Worm (Caenorhabditis elegans): ENCODE measurements around the gene bar-1.

DNA sequence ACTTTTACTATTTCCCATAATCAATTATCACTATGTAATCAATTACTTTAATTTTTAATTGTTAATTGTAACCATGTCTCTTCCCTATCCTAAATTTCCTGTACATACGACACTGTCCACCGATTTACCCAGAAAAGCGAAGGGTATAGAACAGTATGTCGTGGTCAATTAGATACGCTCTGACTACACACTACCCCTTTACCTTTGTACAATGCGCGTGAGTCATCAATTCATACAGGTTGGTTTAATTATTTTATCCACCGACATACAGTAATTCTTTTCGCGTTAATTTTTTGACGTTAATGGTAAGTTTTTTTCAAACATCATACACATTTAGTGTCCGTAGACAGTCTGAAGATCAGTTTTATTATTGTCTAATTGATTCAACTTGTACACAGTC lies 11.2 kb upstream of the bar-1 start:
- TF ChIP-seq nhr-25 (tag; optimal IDR thresholded peaks at IDR 0.05) (peak; percentile 96), snpc-4 (tag; optimal IDR thresholded peaks at IDR 0.05) (peak; percentile 76), unc-62 (GFP tag; optimal IDR thresholded peaks at IDR 0.05) (no peak), nhr-11 (tag; optimal IDR thresholded peaks at IDR 0.05) (no peak), lin-39 (tag; optimal IDR thresholded peaks at IDR 0.05) (peak; percentile 69)

Measured in whole organism, L3 larva.